Worm (Caenorhabditis elegans): ENCODE measurements around the gene F11C7.6.

- TF ChIP-seq flt-1 (GFP tag; IDR thresholded peaks at IDR 0.05) (no peak), ama-1 (optimal IDR thresholded peaks at IDR 0.05) (no peak), pes-1 (GFP tag; IDR thresholded peaks at IDR 0.05) (no peak), F13C5.2 (tag; optimal IDR thresholded peaks at IDR 0.05) (no peak), ets-7 (tag; optimal IDR thresholded peaks at IDR 0.05) (no peak), hmg-4 (GFP tag; optimal IDR thresholded peaks at IDR 0.05) (no peak)
Measured at ce11 chrX:17373955-17374354, 27.4 kb upstream of the F11C7.6 start.

Measured in whole organism, early embryonic.